Worm (Caenorhabditis elegans): ENCODE results near the gene F43C1.7.

Gene F43C1.7

DNA sequence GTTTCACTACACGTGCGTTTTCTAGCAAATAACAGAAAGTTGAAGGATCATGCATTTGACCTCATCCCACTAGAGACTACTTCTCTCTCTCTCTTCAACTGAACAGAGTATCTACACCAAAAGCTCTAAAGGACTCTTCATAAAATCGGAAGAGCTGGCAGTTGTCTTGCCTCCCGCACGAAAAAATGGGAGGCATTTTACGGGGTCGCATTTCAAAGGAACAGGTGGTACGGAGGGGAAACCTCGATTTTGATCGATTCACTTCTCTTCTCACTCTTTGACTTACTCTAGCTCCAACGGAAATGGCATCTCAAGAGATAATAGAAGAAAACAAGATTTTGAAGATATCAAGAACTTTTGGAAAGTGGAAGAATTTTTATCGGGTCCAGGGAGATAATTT lies 40.8 kb upstream of the F43C1.7 start (continued):
- no peak for TF ChIP-seq ceh-63 (GFP tag; optimal IDR thresholded peaks at IDR 0.05)
- TF ChIP-seq nhr-90 (tag; optimal IDR thresholded peaks at IDR 0.05; ENCODE audit: poor library complexity): no peak
- peak; percentile 10 for TF ChIP-seq nhr-85 (tag)
- no peak for TF ChIP-seq C16A3.4 (tag; optimal IDR thresholded peaks at IDR 0.05)
- TF ChIP-seq pax-3 (tag; optimal IDR thresholded peaks at IDR 0.05): no peak
- TF ChIP-seq pag-3 (tag; optimal IDR thresholded peaks at IDR 0.05; ENCODE audit: borderline replicate concordance, insufficient read depth): peak; percentile 85
- no peak for TF ChIP-seq unc-30 (tag; optimal IDR thresholded peaks at IDR 0.05)
- no peak for TF ChIP-seq fkh-4 (tag; optimal IDR thresholded peaks at IDR 0.05; ENCODE audit: borderline replicate concordance)
- TF ChIP-seq alr-1 (tag; optimal IDR thresholded peaks at IDR 0.05; ENCODE audit: borderline replicate concordance): no peak
- no peak for TF ChIP-seq egl-27 (tag; optimal IDR thresholded peaks at IDR 0.05)
- TF ChIP-seq ets-5 (GFP tag; IDR thresholded peaks at IDR 0.05): no peak
- TF ChIP-seq aly-2 (tag; optimal IDR thresholded peaks at IDR 0.05): no peak
- no peak for TF ChIP-seq nhr-12 (tag; optimal IDR thresholded peaks at IDR 0.05)
- no peak for TF ChIP-seq fkh-8 (tag; optimal IDR thresholded peaks at IDR 0.05)
- TF ChIP-seq tlp-1 (tag; optimal IDR thresholded peaks at IDR 0.05): no peak
- TF ChIP-seq ceh-90 (tag; optimal IDR thresholded peaks at IDR 0.05): no peak
- TF ChIP-seq snpc-4 (tag; optimal IDR thresholded peaks at IDR 0.05): no peak
- no peak for TF ChIP-seq nhr-84 (tag; optimal IDR thresholded peaks at IDR 0.05)
- TF ChIP-seq aha-1 (tag; optimal IDR thresholded peaks at IDR 0.05): no peak
- TF ChIP-seq zag-1 (tag; optimal IDR thresholded peaks at IDR 0.05): no peak
- TF ChIP-seq nhr-20 (tag; optimal IDR thresholded peaks at IDR 0.05): peak; percentile 55
- TF ChIP-seq mdl-1 (tag; optimal IDR thresholded peaks at IDR 0.05): peak in 1 of 2 experiments; percentile 45
- no peak for TF ChIP-seq lin-13 (GFP tag; optimal IDR thresholded peaks at IDR 0.05)
- TF ChIP-seq ama-1 (optimal IDR thresholded peaks at IDR 0.05): no peak
- peak; percentile 88 for TF ChIP-seq rnt-1 (tag; optimal IDR thresholded peaks at IDR 0.05)
- TF ChIP-seq jun-1 (tag; optimal IDR thresholded peaks at IDR 0.05): no peak
- no peak for TF ChIP-seq C34B4.2 (tag; optimal IDR thresholded peaks at IDR 0.05)
- TF ChIP-seq mab-9 (GFP tag; IDR thresholded peaks at IDR 0.05): no peak
- no peak for TF ChIP-seq nhr-77 (tag; optimal IDR thresholded peaks at IDR 0.05)
- TF ChIP-seq blmp-1 (tag; optimal IDR thresholded peaks at IDR 0.05): no peak
- peak; percentile 80 for TF ChIP-seq nhr-71 (tag; optimal IDR thresholded peaks at IDR 0.05)
- no peak for TF ChIP-seq ces-1 (GFP tag; optimal IDR thresholded peaks at IDR 0.05)
- no peak for TF ChIP-seq swsn-7 (tag; optimal IDR thresholded peaks at IDR 0.05)
- no peak for TF ChIP-seq ceh-88 (GFP tag; IDR thresholded peaks at IDR 0.05)
- TF ChIP-seq sox-4 (tag; optimal IDR thresholded peaks at IDR 0.05): no peak
- no peak for TF ChIP-seq lin-15B (tag; optimal IDR thresholded peaks at IDR 0.05)
- TF ChIP-seq lin-14 (GFP tag; optimal IDR thresholded peaks at IDR 0.05): peak; percentile 85
- no peak for TF ChIP-seq egl-13 (tag; optimal IDR thresholded peaks at IDR 0.05)
- TF ChIP-seq ztf-11 (tag; optimal IDR thresholded peaks at IDR 0.05): no peak
- no peak for TF ChIP-seq hlh-17 (GFP tag; optimal IDR thresholded peaks at IDR 0.05; ENCODE audit: borderline replicate concordance)
- peak; percentile 27 for TF ChIP-seq nhr-11 (tag; optimal IDR thresholded peaks at IDR 0.05)
- no peak for TF ChIP-seq nhr-76 (tag; optimal IDR thresholded peaks at IDR 0.05)
- no peak for TF ChIP-seq dsc-1 (tag; optimal IDR thresholded peaks at IDR 0.05)
- no peak for TF ChIP-seq irx-1 (tag; optimal IDR thresholded peaks at IDR 0.05)
- no peak for TF ChIP-seq ceh-8 (GFP tag; optimal IDR thresholded peaks at IDR 0.05)
- TF ChIP-seq lin-35 (GFP tag; optimal IDR thresholded peaks at IDR 0.05): no peak
- TF ChIP-seq ceh-82 (tag; optimal IDR thresholded peaks at IDR 0.05): no peak
- TF ChIP-seq ztf-4 (tag; optimal IDR thresholded peaks at IDR 0.05): no peak
